Worm (Caenorhabditis elegans) whole organism, young adult: Measurements from ENCODE around the gene ceh-76.

Source experiments
- B0035.1 ChIP-seq: sonication (generic microtip); optimal IDR thresholded peaks from 2 replicates; lab custom pipeline; 2016; ENCODE audit warnings: missing genetic modification characterization, mild to moderate bottlenecking, missing compliant biosample characterization, missing genotype, missing genetic modification reagents
- B0336.3 ChIP-seq: fragments of 200-800 bp; sonication (Bioruptor generic); IDR thresholded peaks from 2 replicates; pipeline ENCODE4 v1.3.6; 2022; ENCODE audit warnings: missing genetic modification characterization, missing compliant biosample characterization
- F23B12.7 ChIP-seq: sonication (generic microtip); optimal IDR thresholded peaks from 2 replicates; lab custom pipeline; 2017; ENCODE audit warnings: missing genetic modification characterization, mild to moderate bottlenecking, missing compliant biosample characterization, antibody characterized with exemption, moderate library complexity; ENCODE audit not compliant: insufficient read depth
- F52B5.7 ChIP-seq: sonication (generic microtip); optimal IDR thresholded peaks from 2 replicates; lab custom pipeline; 2016; ENCODE audit warnings: mild to moderate bottlenecking, missing genetic modification characterization, missing compliant biosample characterization
- F57A8.1 ChIP-seq: fragments of 200-800 bp; sonication (Bioruptor generic); optimal IDR thresholded peaks from 2 replicates; lab custom pipeline; 2018; ENCODE audit warnings: mild to moderate bottlenecking, missing genetic modification characterization, moderate library complexity, missing compliant biosample characterization
- F57C9.4 ChIP-seq: sonication (generic microtip); optimal IDR thresholded peaks from 2 replicates; lab custom pipeline; 2017; ENCODE audit warnings: mild to moderate bottlenecking, missing genetic modification characterization, missing compliant biosample characterization
- K11D2.4 ChIP-seq: fragments of 200-800 bp; sonication (Bioruptor generic); IDR thresholded peaks from 2 replicates; pipeline ENCODE4 v1.3.6; 2022; ENCODE audit warnings: missing genetic modification reagents, missing genetic modification characterization, missing compliant biosample characterization
- T26A5.8 ChIP-seq: sonication (generic microtip); optimal IDR thresholded peaks from 2 replicates; lab custom pipeline; 2016; ENCODE audit warnings: missing genetic modification characterization, missing compliant biosample characterization
- Y53G8AR.9 ChIP-seq: fragments of 200-800 bp; sonication (Bioruptor generic); conservative IDR thresholded peaks from 2 replicates; pipeline ENCODE4 v1.3.6; 2022; ENCODE audit warnings: missing genetic modification reagents, missing genetic modification characterization, missing compliant biosample characterization
- Y67H2A.10 ChIP-seq: fragments of 200-800 bp; sonication (Bioruptor generic); conservative IDR thresholded peaks from 2 replicates; pipeline ENCODE4 v1.3.6; 2022; ENCODE audit warnings: missing genetic modification reagents, missing genetic modification characterization, missing compliant biosample characterization
- aptf-2 ChIP-seq: fragments of 200-800 bp; sonication (Bioruptor generic); conservative IDR thresholded peaks from 2 replicates; pipeline ENCODE4 v1.3.6; 2022; ENCODE audit warnings: missing genetic modification reagents, missing genetic modification characterization, missing compliant biosample characterization
- attf-6 ChIP-seq: fragments of 200-800 bp; sonication (Bioruptor generic); IDR thresholded peaks from 2 replicates; pipeline ENCODE4 v1.3.6; 2022; ENCODE audit warnings: missing genetic modification reagents, missing genetic modification characterization, missing compliant biosample characterization
- bed-1 ChIP-seq: fragments of 200-800 bp; sonication (Bioruptor generic); IDR thresholded peaks from 2 replicates; pipeline ENCODE4 v1.3.6; 2022; ENCODE audit warnings: missing genetic modification reagents, missing genetic modification characterization, missing compliant biosample characterization
- cebp-1 ChIP-seq, 2 experiments: fragments of 200-800 bp in 1 of 2; sonication (Bioruptor generic) in 1 of 2; sonication (generic microtip) in 1 of 2; IDR thresholded peaks in 1 of 2; optimal IDR thresholded peaks in 1 of 2; 2 replicates each; pipeline versions ENCODE4 v1.3.6 to Lab custom; 2017 to 2022; ENCODE audit warnings: missing compliant biosample characterization in 2 of 2, missing genetic modification characterization in 2 of 2, mild to moderate bottlenecking in 1 of 2, missing genetic modification reagents in 1 of 2, moderate library complexity in 1 of 2
- cebp-2 ChIP-seq: fragments of 200-800 bp; sonication (Bioruptor generic); IDR thresholded peaks from 2 replicates; pipeline ENCODE4 v1.3.6; 2022; ENCODE audit warnings: missing genetic modification characterization, missing compliant biosample characterization
- ceh-79 ChIP-seq: sonication (generic microtip); optimal IDR thresholded peaks from 2 replicates; lab custom pipeline; 2017; ENCODE audit warnings: mild to moderate bottlenecking, missing genetic modification characterization, missing compliant biosample characterization
- ceh-91 ChIP-seq: fragments of 200-800 bp; sonication (Bioruptor generic); IDR thresholded peaks from 2 replicates; pipeline ENCODE4 v1.3.6; 2022; ENCODE audit warnings: missing genetic modification reagents, missing genetic modification characterization, missing compliant biosample characterization
- chd-7 ChIP-seq: sonication (generic microtip); optimal IDR thresholded peaks from 2 replicates; lab custom pipeline; 2016; ENCODE audit warnings: mild to moderate bottlenecking, missing genetic modification characterization, moderate library complexity, missing compliant biosample characterization
- dpl-1 ChIP-seq: fragments of 150-350 bp; optimal IDR thresholded peaks from 2 replicates; lab custom pipeline; 2014; ENCODE audit warnings: missing biosample characterization, missing genetic modification reagents, missing genetic modification characterization
- efl-1 ChIP-seq: fragments of 150-350 bp; optimal IDR thresholded peaks from 2 replicates; lab custom pipeline; 2014; ENCODE audit warnings: missing biosample characterization, missing genetic modification reagents, missing genetic modification characterization
- egl-18 ChIP-seq: fragments of 200-800 bp; sonication (Bioruptor generic); IDR thresholded peaks from 2 replicates; pipeline ENCODE4 v1.3.6; 2022; ENCODE audit warnings: missing genetic modification reagents, missing genetic modification characterization, missing compliant biosample characterization
- ekl-4 ChIP-seq: fragments of 200-800 bp; sonication (Bioruptor generic); IDR thresholded peaks from 2 replicates; pipeline ENCODE4 v1.3.6; 2022; ENCODE audit warnings: missing genetic modification reagents, missing genetic modification characterization, missing compliant biosample characterization
- hlh-12 ChIP-seq: sonication (generic microtip); optimal IDR thresholded peaks from 2 replicates; lab custom pipeline; 2016; ENCODE audit warnings: missing genetic modification characterization, missing compliant biosample characterization
- hlh-26 ChIP-seq: fragments of 200-800 bp; sonication (Bioruptor generic); conservative IDR thresholded peaks from 2 replicates; pipeline ENCODE4 v1.3.6; 2022; ENCODE audit warnings: missing genetic modification reagents, missing genetic modification characterization, missing compliant biosample characterization
- hrde-1 ChIP-seq: sonication (generic microtip); optimal IDR thresholded peaks from 2 replicates; lab custom pipeline; 2016; ENCODE audit warnings: missing genetic modification characterization, mild to moderate bottlenecking, missing compliant biosample characterization, moderate library complexity, missing genotype, missing genetic modification reagents, borderline replicate concordance
- lag-1 ChIP-seq: fragments of 200-800 bp; sonication (Bioruptor generic); IDR thresholded peaks from 2 replicates; pipeline ENCODE4 v1.3.6; 2022; ENCODE audit warnings: missing genetic modification reagents, missing genetic modification characterization, missing compliant biosample characterization
- let-607 ChIP-seq, 2 experiments: fragments of 200-800 bp in 1 of 2; sonication (Bioruptor generic) in 1 of 2; sonication (generic microtip) in 1 of 2; optimal IDR thresholded peaks; 2 replicates each; lab custom pipeline; 2016 to 2018; ENCODE audit warnings: mild to moderate bottlenecking in 2 of 2, missing compliant biosample characterization in 2 of 2, missing genetic modification characterization in 2 of 2, moderate library complexity in 2 of 2, missing genotype in 1 of 2
- lir-1 ChIP-seq: fragments of 200-800 bp; sonication (Bioruptor generic); conservative IDR thresholded peaks from 2 replicates; pipeline ENCODE4 v1.3.6; 2022; ENCODE audit warnings: missing genetic modification reagents, missing genetic modification characterization, missing compliant biosample characterization
- madf-10 ChIP-seq: sonication (generic microtip); optimal IDR thresholded peaks from 2 replicates; lab custom pipeline; 2016; ENCODE audit warnings: mild to moderate bottlenecking, missing genetic modification characterization, missing compliant biosample characterization
- mes-4 ChIP-seq: sonication (generic microtip); optimal IDR thresholded peaks from 2 replicates; lab custom pipeline; 2016; ENCODE audit warnings: missing genotype, missing genetic modification characterization, missing compliant biosample characterization
- nfya-2 ChIP-seq: fragments of 200-800 bp; sonication (Bioruptor generic); IDR thresholded peaks from 2 replicates; pipeline ENCODE4 v1.3.6; 2022; ENCODE audit warnings: missing genetic modification reagents, missing genetic modification characterization, missing compliant biosample characterization
- nhr-120 ChIP-seq: fragments of 200-800 bp; sonication (Bioruptor generic); IDR thresholded peaks from 2 replicates; pipeline ENCODE4 v1.3.6; 2022; ENCODE audit warnings: missing genetic modification characterization, missing compliant biosample characterization
- nhr-80 ChIP-seq: sonication (generic microtip); optimal IDR thresholded peaks from 2 replicates; lab custom pipeline; 2016; ENCODE audit warnings: missing genetic modification characterization, missing compliant biosample characterization
- rpc-1 ChIP-seq, 2 experiments: fragments of 150-350 bp in 1 of 2; sonication (generic microtip) in 1 of 2; optimal IDR thresholded peaks; 2 replicates each; lab custom pipeline; 2014 to 2018; ENCODE audit warnings: missing biosample characterization in 1 of 2, missing genetic modification characterization in 1 of 2, missing genetic modification reagents in 1 of 2, missing genotype in 1 of 2
- sea-2 ChIP-seq: fragments of 200-800 bp; sonication (Bioruptor generic); IDR thresholded peaks from 2 replicates; pipeline ENCODE4 v1.3.6; 2022; ENCODE audit warnings: missing genetic modification characterization, missing compliant biosample characterization
- snpc-1.1 ChIP-seq: sonication (generic microtip); optimal IDR thresholded peaks from 2 replicates; lab custom pipeline; 2017; ENCODE audit warnings: missing genetic modification characterization, mild to moderate bottlenecking, missing compliant biosample characterization, antibody characterized with exemption, moderate library complexity, missing genotype, missing genetic modification reagents; ENCODE audit not compliant: insufficient read depth
- snpc-3.4 ChIP-seq: sonication (generic microtip); optimal IDR thresholded peaks from 2 replicates; lab custom pipeline; 2017; ENCODE audit warnings: missing genetic modification characterization, mild to moderate bottlenecking, missing compliant biosample characterization, antibody characterized with exemption, moderate library complexity, missing genotype, missing genetic modification reagents
- somi-1 ChIP-seq: fragments of 200-800 bp; sonication (Bioruptor generic); optimal IDR thresholded peaks from 2 replicates; lab custom pipeline; 2018; ENCODE audit warnings: mild to moderate bottlenecking, missing genetic modification characterization, missing compliant biosample characterization
- tbp1 ChIP-seq: fragments of 200-800 bp; sonication (Bioruptor generic); optimal IDR thresholded peaks from 2 replicates; lab custom pipeline; 2018; ENCODE audit warnings: mild to moderate bottlenecking, missing genetic modification characterization, missing compliant biosample characterization
- unc-130 ChIP-seq: sonication (generic microtip); optimal IDR thresholded peaks from 2 replicates; lab custom pipeline; 2016; ENCODE audit warnings: missing genetic modification reagents, missing genetic modification characterization, missing compliant biosample characterization
- xnd-1 ChIP-seq: sonication (generic microtip); optimal IDR thresholded peaks from 2 replicates; lab custom pipeline; 2016; ENCODE audit warnings: missing genotype, missing genetic modification reagents, missing genetic modification characterization, missing compliant biosample characterization
- zfh-2 ChIP-seq: fragments of 200-800 bp; sonication (Bioruptor generic); conservative IDR thresholded peaks from 2 replicates; pipeline ENCODE4 v1.3.6; 2022; ENCODE audit warnings: missing genetic modification reagents, missing genetic modification characterization, missing compliant biosample characterization
- ztf-18 ChIP-seq: sonication (generic microtip); optimal IDR thresholded peaks from 2 replicates; lab custom pipeline; 2016; ENCODE audit warnings: missing genotype, mild to moderate bottlenecking, missing genetic modification characterization, missing compliant biosample characterization
- ztf-26 ChIP-seq: sonication (generic microtip); optimal IDR thresholded peaks from 2 replicates; lab custom pipeline; 2017; ENCODE audit warnings: missing genetic modification characterization, missing compliant biosample characterization
- ztf-6 ChIP-seq: fragments of 200-800 bp; sonication (Bioruptor generic); IDR thresholded peaks from 2 replicates; pipeline ENCODE4 v1.3.6; 2022; ENCODE audit warnings: missing genetic modification reagents, missing genetic modification characterization, missing compliant biosample characterization

Gene ceh-76

ce11 chrV:8031121-8031520 lies 36.7 kb upstream of the ceh-76 start, which contains the start of gene vars-1 (continued):
- TF ChIP-seq zfh-2 (GFP tag; lab: Robert Waterston, UW) (no peak), ztf-26 (tag; lab: Kevin White, UChicago) (no peak), tbp1 (peak; percentile 6), Y53G8AR.9 (GFP tag; lab: Robert Waterston, UW) (no peak; the same call in 1 of the 2 replicates), lir-1 (GFP tag; lab: Robert Waterston, UW) (no peak), ceh-91 (GFP tag; lab: Robert Waterston, UW) (no peak), rpc-1 (optimal IDR thresholded peaks at IDR 0.05; lab: Kevin White, UChicago) (no peak), rpc-1 (tag; optimal IDR thresholded peaks at IDR 0.05; lab: Kevin White, UChicago) (no peak), snpc-1.1 (tag; lab: Kevin White, UChicago) (peak; percentile 43), F23B12.7 (peak; percentile 78), chd-7 (tag; lab: Kevin White, UChicago) (no peak), nfya-2 (GFP tag; lab: Robert Waterston, UW) (no peak), efl-1 (GFP tag; lab: Kevin White, UChicago) (peak; percentile 69), ceh-79 (tag; lab: Kevin White, UChicago) (no peak), F57C9.4 (tag; lab: Kevin White, UChicago) (no peak), mes-4 (tag; lab: Kevin White, UChicago) (no peak), hrde-1 (tag; lab: Kevin White, UChicago) (no peak), F57A8.1 (no peak)
- TF ChIP-seq, all 124 proteins: peak for 24

ce11 chrV:8028825-8029489 lies 34.5 kb upstream of the ceh-76 start, which contains the start of gene oma-2:
TSS of gene oma-2 (plus strand) at chrV:8029439.
- TF ChIP-seq attf-6 (GFP tag; lab: Robert Waterston, UW) = no peak
- peak; percentile 36 for TF ChIP-seq dpl-1 (GFP tag; lab: Kevin White, UChicago)
- no peak for TF ChIP-seq nhr-120 (GFP tag; lab: Robert Waterston, UW)
- peak; percentile 37 for TF ChIP-seq ztf-18 (tag; lab: Kevin White, UChicago)
- no peak for TF ChIP-seq Y67H2A.10
- no peak for TF ChIP-seq egl-18
- no peak for TF ChIP-seq unc-130 (GFP tag; lab: Kevin White, UChicago)
- TF ChIP-seq lag-1 (GFP tag; lab: Robert Waterston, UW) = no peak
- 0 out of 2 replicates have a peak, but pooled peaks have one; percentile 37 for TF ChIP-seq ekl-4 (GFP tag; lab: Robert Waterston, UW)
- TF ChIP-seq F52B5.7 (tag; lab: Kevin White, UChicago) = no peak
- peak; percentile 1 for TF ChIP-seq snpc-3.4 (tag; lab: Kevin White, UChicago)
- TF ChIP-seq Y53G8AR.9 (GFP tag; lab: Robert Waterston, UW) = 0 out of 2 replicates have a peak, but pooled peaks have one; percentile 52
- no peak for TF ChIP-seq madf-10
- no peak for TF ChIP-seq hlh-12
- no peak for TF ChIP-seq chd-7 (tag; lab: Kevin White, UChicago)
- TF ChIP-seq somi-1 = no peak
- no peak for TF ChIP-seq T26A5.8 (tag; lab: Kevin White, UChicago)
- no peak for TF ChIP-seq bed-1 (GFP tag; lab: Robert Waterston, UW)
- TF ChIP-seq K11D2.4 (GFP tag; lab: Robert Waterston, UW) = no peak
- TF ChIP-seq cebp-1 (GFP tag; IDR thresholded peaks at IDR 0.05; lab: Robert Waterston, UW) = no peak
- no peak for TF ChIP-seq cebp-1 (tag; optimal IDR thresholded peaks at IDR 0.05; lab: Kevin White, UChicago)
- no peak for TF ChIP-seq hrde-1 (tag; lab: Kevin White, UChicago)
- no peak for TF ChIP-seq B0035.1 (tag; lab: Kevin White, UChicago)
- no peak for TF ChIP-seq B0336.3 (GFP tag; lab: Robert Waterston, UW)
- no peak for TF ChIP-seq sea-2 (GFP tag; lab: Robert Waterston, UW)
- TF ChIP-seq xnd-1 (tag; lab: Kevin White, UChicago) = peak; percentile 89
- TF ChIP-seq let-607 (tag; optimal IDR thresholded peaks at IDR 0.05; lab: Kevin White, UChicago) = no peak
- TF ChIP-seq aptf-2 (GFP tag; lab: Robert Waterston, UW) = no peak
- TF ChIP-seq cebp-2 (GFP tag; lab: Robert Waterston, UW) = no peak
- TF ChIP-seq zfh-2 (GFP tag; lab: Robert Waterston, UW) = no peak
- no peak for TF ChIP-seq ztf-6 (GFP tag; lab: Robert Waterston, UW)
- TF ChIP-seq hlh-26 (GFP tag; lab: Robert Waterston, UW) = no peak
- no peak for TF ChIP-seq nhr-80 (tag; lab: Kevin White, UChicago)
